Worm (Caenorhabditis elegans) whole organism, L3 larva: ENCODE data around the gene D2007.1.

Source experiments
- aly-2 ChIP-seq: fragments of 150-350 bp; optimal IDR thresholded peaks from 2 replicates; lab custom pipeline; 2014; ENCODE audit warnings: missing biosample characterization, missing genetic modification characterization
- ceh-28 ChIP-seq: fragments of 150-350 bp; optimal IDR thresholded peaks from 2 replicates; lab custom pipeline; 2014; ENCODE audit warnings: missing biosample characterization, missing genetic modification reagents, missing genetic modification characterization
- elt-3 ChIP-seq, 3 experiments: fragments of 150-350 bp in 1 of 3; sonication (generic microtip) in 2 of 3; optimal IDR thresholded peaks; 2 replicates in 2 of 3; 4 replicates in 1 of 3; lab custom pipeline; 2014 to 2017; ENCODE audit warnings: missing biosample characterization in 3 of 3, missing genetic modification characterization in 3 of 3
- fos-1 ChIP-seq: fragments of 150-350 bp; optimal IDR thresholded peaks from 2 replicates; lab custom pipeline; 2014; ENCODE audit warnings: missing biosample characterization, missing genetic modification characterization
- lin-39 ChIP-seq: fragments of 150-350 bp; optimal IDR thresholded peaks from 2 replicates; lab custom pipeline; 2018; ENCODE audit warnings: missing biosample characterization, missing genetic modification reagents, missing genetic modification characterization
- nhr-12 ChIP-seq: fragments of 150-350 bp; optimal IDR thresholded peaks from 2 replicates; lab custom pipeline; 2014; ENCODE audit warnings: missing biosample characterization, missing genetic modification characterization
- nhr-237 ChIP-seq: fragments of 150-350 bp; optimal IDR thresholded peaks from 2 replicates; lab custom pipeline; 2014; ENCODE audit warnings: missing biosample characterization, missing genetic modification characterization
- nhr-76 ChIP-seq: fragments of 150-350 bp; sonication (generic microtip); optimal IDR thresholded peaks from 5 replicates; lab custom pipeline; 2014; ENCODE audit warnings: missing biosample characterization, missing genetic modification characterization
- pqm-1 ChIP-seq: fragments of 150-350 bp; optimal IDR thresholded peaks from 2 replicates; lab custom pipeline; 2017; ENCODE audit warnings: missing biosample characterization, missing genetic modification characterization, inconsistent platforms
- snpc-4 ChIP-seq: fragments of 150-350 bp; optimal IDR thresholded peaks from 2 replicates; lab custom pipeline; 2014; ENCODE audit warnings: missing biosample characterization, missing genetic modification characterization
- ztf-11 ChIP-seq: fragments of 150-350 bp; optimal IDR thresholded peaks from 2 replicates; lab custom pipeline; 2014; ENCODE audit warnings: missing biosample characterization, missing genetic modification characterization

DNA sequence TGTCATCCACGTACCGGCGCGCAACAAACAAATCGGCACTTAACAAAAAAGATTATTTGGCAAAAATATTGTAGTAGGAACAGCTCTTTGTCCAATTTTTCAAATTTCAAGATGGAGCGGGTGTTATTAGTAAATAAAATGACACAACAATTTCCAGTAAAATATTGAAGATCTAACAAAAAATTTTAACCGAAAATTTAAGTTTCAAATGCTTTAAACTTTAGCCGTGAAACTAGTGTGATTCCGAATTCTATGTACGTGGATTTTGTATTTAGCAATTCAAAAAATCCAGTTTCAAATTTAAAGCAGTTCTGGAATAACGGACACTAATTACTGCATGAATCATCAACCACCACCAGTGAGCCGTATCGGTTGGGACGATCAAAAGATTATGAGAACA lies 47.5 kb downstream of the D2007.1 start, which contains the start of gene snb-5:
- TF ChIP-seq snpc-4 (tag; lab: Kevin White, UChicago): no peak
- TF ChIP-seq nhr-237 (tag; lab: Kevin White, UChicago): no peak
- no peak for TF ChIP-seq aly-2
- TF ChIP-seq lin-39: no peak
- TF ChIP-seq ztf-11 (tag; lab: Kevin White, UChicago): no peak
- no peak for TF ChIP-seq ceh-28 (tag; lab: Kevin White, UChicago)
- no peak for TF ChIP-seq pqm-1 (tag; lab: Kevin White, UChicago)
- no peak for TF ChIP-seq fos-1 (tag; lab: Kevin White, UChicago)
- no peak for TF ChIP-seq nhr-12 (tag; lab: Kevin White, UChicago)
- no peak for TF ChIP-seq nhr-76 (tag; lab: Kevin White, UChicago)
- TF ChIP-seq elt-3 (tag; optimal IDR thresholded peaks at IDR 0.05; lab: Kevin White, UChicago): no peak
